Worm (Caenorhabditis elegans) whole organism, L4/young adult: Measurements from ENCODE around the gene mig-10.

Experiments used
- dao-5 ChIP-seq: sonication (generic microtip); optimal IDR thresholded peaks from 2 replicates; lab custom pipeline; 2016; ENCODE audit warnings: missing genotype, missing genetic modification characterization, moderate library complexity, missing compliant biosample characterization
- him-1 ChIP-seq: sonication (generic microtip); optimal IDR thresholded peaks from 2 replicates; lab custom pipeline; 2016; ENCODE audit warnings: missing genotype, missing genetic modification reagents, missing genetic modification characterization, missing compliant biosample characterization

ce11 chrIII:8305816-8306215 is 26.9 kb downstream of the mig-10 start:
- TF ChIP-seq him-1 (tag; lab: Kevin White, UChicago), result no peak
- TF ChIP-seq dao-5 (tag; lab: Kevin White, UChicago), result no peak
